Fruit fly (Drosophila melanogaster): ENCODE results near the gene GAPcenA.

DNA sequence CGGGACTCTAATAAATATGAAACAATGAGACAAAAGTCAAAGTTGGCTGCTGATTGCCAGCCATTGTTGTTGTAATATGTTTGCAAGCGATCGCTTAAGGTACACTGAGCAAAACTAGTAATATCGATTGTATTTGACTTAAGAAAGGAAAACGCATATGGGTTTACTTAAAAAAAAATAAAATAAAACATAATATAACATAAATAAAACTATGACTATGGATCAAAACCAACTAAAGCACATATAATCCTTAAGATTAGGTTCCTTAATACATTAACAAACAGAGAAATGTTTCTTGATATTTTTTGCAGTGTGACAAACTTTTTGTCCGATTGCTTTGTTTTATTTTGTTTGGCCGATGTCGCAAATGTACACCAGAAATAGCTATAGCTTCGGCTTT lies 12.8 kb upstream of the GAPcenA start:
- TF ChIP-seq psq (optimal IDR thresholded peaks at IDR 0.05) (no peak), ttk (optimal IDR thresholded peaks at IDR 0.05) (no peak)
